Worm (Caenorhabditis elegans) whole organism, L4/young adult: ENCODE results near the gene oac-2.

Experiments used
- W03F9.2 ChIP-seq: fragments of 150-350 bp; optimal IDR thresholded peaks from 2 replicates; lab custom pipeline; 2014; ENCODE audit warnings: missing biosample characterization, missing genetic modification characterization
- dao-5 ChIP-seq: sonication (generic microtip); optimal IDR thresholded peaks from 2 replicates; lab custom pipeline; 2016; ENCODE audit warnings: missing genotype, missing genetic modification characterization, moderate library complexity, missing compliant biosample characterization
- him-1 ChIP-seq: sonication (generic microtip); optimal IDR thresholded peaks from 2 replicates; lab custom pipeline; 2016; ENCODE audit warnings: missing genotype, missing genetic modification reagents, missing genetic modification characterization, missing compliant biosample characterization

- TF ChIP-seq him-1 (tag; lab: Kevin White, UChicago) = no peak
- TF ChIP-seq W03F9.2 (tag; lab: Kevin White, UChicago) = no peak
- TF ChIP-seq dao-5 = no peak
These were observed 24.6 kb downstream of the oac-2 start for ce11 chrV:3450351-3450750.
